Worm (Caenorhabditis elegans): ENCODE data around the gene gpa-12.

DNA sequence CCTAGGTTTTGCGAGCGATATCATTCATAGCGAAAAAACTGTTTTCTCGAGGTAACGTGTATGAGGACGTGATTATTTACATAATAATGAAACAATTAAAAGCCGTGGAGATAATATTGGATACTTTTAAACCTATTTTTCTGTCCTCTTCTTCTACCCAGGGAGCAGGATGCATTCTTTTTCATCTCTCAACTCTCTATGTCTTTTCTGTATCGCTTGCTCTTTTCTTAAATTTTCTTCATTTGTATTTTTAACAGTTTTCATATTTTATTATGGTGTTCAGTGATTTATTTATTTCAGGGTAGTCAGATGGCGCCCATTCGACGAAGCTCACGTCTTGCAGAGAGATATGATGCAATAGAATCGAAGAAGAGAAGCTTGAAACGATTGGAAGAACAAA lies 35.3 kb downstream of the gpa-12 start, which contains the start of gene B0416.4:
- TF ChIP-seq rnt-1 (tag; optimal IDR thresholded peaks at IDR 0.05), result no peak
- TF ChIP-seq pag-3 (tag; optimal IDR thresholded peaks at IDR 0.05; ENCODE audit: borderline replicate concordance, insufficient read depth), result no peak
